Worm (Caenorhabditis elegans) whole organism, dauer: ENCODE measurements around the gene fbxa-181.

Source experiments
- unc-62 ChIP-seq: sonication (generic microtip); optimal IDR thresholded peaks from 2 replicates; lab custom pipeline; 2017; ENCODE audit warnings: missing biosample characterization, missing genetic modification reagents, missing genetic modification characterization

Gene fbxa-181

ce11 chrV:13738374-13738773 is 12.7 kb downstream of the fbxa-181 start, which contains the start of gene irg-5:
Gene irg-5 (minus strand): TSS chrV:13738474.
- no peak for TF ChIP-seq unc-62

ce11 chrV:13739901-13740300 is 14.2 kb downstream of the fbxa-181 start:
- no peak for TF ChIP-seq unc-62

ce11 chrV:13744901-13745300 is 19.2 kb downstream of the fbxa-181 start, which contains the start of gene F35E12.9:
Gene F35E12.9 (minus strand): TSS chrV:13745127.
- TF ChIP-seq unc-62 = no peak

ce11 chrV:13748658-13749057 is 23.0 kb downstream of the fbxa-181 start, which contains the start of gene F35E12.10:
Gene F35E12.10 (minus strand): TSS chrV:13748758.
- no peak for TF ChIP-seq unc-62

ce11 chrV:13751811-13752210 is 26.1 kb downstream of the fbxa-181 start, which contains the start of gene cld-9:
Gene cld-9 (minus strand): TSS chrV:13751891.
- no peak for TF ChIP-seq unc-62

- no peak for TF ChIP-seq unc-62
Measured at ce11 chrV:13753481-13753880, 27.8 kb downstream of the fbxa-181 start, which contains the start of gene F20G2.1. Gene F20G2.1 (minus strand): TSS chrV:13753581.

ce11 chrV:13756359-13757091 is 30.9 kb downstream of the fbxa-181 start, which contains the start of gene F20G2.2:
Gene F20G2.2 (minus strand): TSS chrV:13756409.
- no peak for TF ChIP-seq unc-62

ce11 chrV:13757349-13757748 is 31.7 kb downstream of the fbxa-181 start:
- TF ChIP-seq unc-62 = no peak

- TF ChIP-seq unc-62 = no peak
Measured at ce11 chrV:13762426-13763127, 36.9 kb downstream of the fbxa-181 start, which contains the start of gene F20G2.6. Gene F20G2.6 (plus strand): TSS chrV:13763077.

ce11 chrV:13763723-13764122 is 38.0 kb downstream of the fbxa-181 start:
- TF ChIP-seq unc-62 = no peak

- no peak for TF ChIP-seq unc-62
Measured at ce11 chrV:13768388-13768787, 42.7 kb downstream of the fbxa-181 start, which contains the start of gene F20G2.3. Gene F20G2.3 (minus strand): TSS chrV:13768488.

- TF ChIP-seq unc-62 = no peak
Measured at ce11 chrV:13768941-13769436, 43.3 kb downstream of the fbxa-181 start, which contains the start of gene nas-24. Gene nas-24 (plus strand): TSS chrV:13769386.

- no peak for TF ChIP-seq unc-62
Measured at ce11 chrV:13771209-13771608, 45.5 kb downstream of the fbxa-181 start, which contains the start of gene F20G2.5. Gene F20G2.5 (plus strand): TSS chrV:13771509.

- TF ChIP-seq unc-62 = no peak
Measured at ce11 chrV:13775529-13775928, 49.9 kb downstream of the fbxa-181 start, which contains the start of gene F53C11.1. Gene F53C11.1 (plus strand): TSS chrV:13775796.
